Worm (Caenorhabditis elegans) whole organism, L2 larva: ENCODE data around the gene Y105C5A.1269.

Experiments used
- aly-2 ChIP-seq: fragments of 150-350 bp; optimal IDR thresholded peaks from 2 replicates; lab custom pipeline; 2014; ENCODE audit warnings: missing biosample characterization, missing genetic modification characterization
- fos-1 ChIP-seq: fragments of 150-350 bp; optimal IDR thresholded peaks from 2 replicates; lab custom pipeline; 2014; ENCODE audit warnings: missing biosample characterization, missing genetic modification characterization
- lin-11 ChIP-seq: fragments of 150-350 bp; sonication (generic microtip); optimal IDR thresholded peaks from 2 replicates; lab custom pipeline; 2014; ENCODE audit warnings: missing biosample characterization, missing genetic modification characterization, inconsistent platforms, mixed read lengths
- lin-39 ChIP-seq: fragments of 150-350 bp; optimal IDR thresholded peaks from 2 replicates; lab custom pipeline; 2014; ENCODE audit warnings: missing biosample characterization, missing genetic modification reagents, missing genetic modification characterization
- lsy-2 ChIP-seq, 2 experiments: fragments of 150-350 bp in 1 of 2; sonication (generic microtip) in 1 of 2; optimal IDR thresholded peaks; 2 replicates each; lab custom pipeline; 2014 to 2017; ENCODE audit warnings: missing biosample characterization in 2 of 2, missing genetic modification characterization in 2 of 2
- mbf-1 ChIP-seq: sonication (generic microtip); optimal IDR thresholded peaks from 2 replicates; lab custom pipeline; 2017; ENCODE audit warnings: missing biosample characterization, missing genetic modification characterization
- nhr-25 ChIP-seq: fragments of 150-350 bp; sonication (generic microtip); optimal IDR thresholded peaks from 3 replicates; lab custom pipeline; 2014; ENCODE audit warnings: missing biosample characterization, missing genetic modification characterization
- unc-39 ChIP-seq: fragments of 150-350 bp; optimal IDR thresholded peaks from 2 replicates; lab custom pipeline; 2014; ENCODE audit warnings: missing biosample characterization, missing genetic modification characterization
- zag-1 ChIP-seq: fragments of 150-350 bp; optimal IDR thresholded peaks from 2 replicates; lab custom pipeline; 2014; ENCODE audit warnings: missing biosample characterization, missing genetic modification characterization

ce11 chrIV:15846553-15846952, 643 bp upstream of the Y105C5A.1269 start, which contains the start of gene Y105C5A.1270:
- TF ChIP-seq fos-1 (tag; lab: Kevin White, UChicago) = no peak
- TF ChIP-seq mbf-1 (tag; lab: Kevin White, UChicago) = no peak
- no peak for TF ChIP-seq lin-39
- no peak for TF ChIP-seq zag-1 (tag; lab: Kevin White, UChicago)
- TF ChIP-seq nhr-25 (tag; lab: Kevin White, UChicago) = no peak
- TF ChIP-seq aly-2 (tag; lab: Kevin White, UChicago) = no peak
- no peak for TF ChIP-seq unc-39 (tag; lab: Kevin White, UChicago)
- no peak for TF ChIP-seq lin-11
- TF ChIP-seq lsy-2 (tag; optimal IDR thresholded peaks at IDR 0.05; lab: Kevin White, UChicago) = no peak
